Worm (Caenorhabditis elegans) whole organism, midembryonic: ENCODE results near the gene vav-1.

Experiments used
- flt-1 ChIP-seq: fragments of 200-800 bp; sonication (Bioruptor generic); IDR thresholded peaks from 2 replicates; pipeline ENCODE4 v1.3.6; 2022; ENCODE audit warnings: missing genetic modification characterization, missing compliant biosample characterization
- med-1 ChIP-seq: sonication (generic microtip); optimal IDR thresholded peaks from 2 replicates; lab custom pipeline; 2017; ENCODE audit warnings: missing genetic modification characterization, mild to moderate bottlenecking, missing compliant biosample characterization, antibody characterized with exemption, missing genetic modification reagents; ENCODE audit not compliant: insufficient read depth
- ztf-29 ChIP-seq: fragments of 200-800 bp; sonication (Bioruptor generic); IDR thresholded peaks from 2 replicates; pipeline ENCODE4 v1.3.6; 2022; ENCODE audit warnings: missing genetic modification reagents, missing genetic modification characterization, missing compliant biosample characterization

DNA sequence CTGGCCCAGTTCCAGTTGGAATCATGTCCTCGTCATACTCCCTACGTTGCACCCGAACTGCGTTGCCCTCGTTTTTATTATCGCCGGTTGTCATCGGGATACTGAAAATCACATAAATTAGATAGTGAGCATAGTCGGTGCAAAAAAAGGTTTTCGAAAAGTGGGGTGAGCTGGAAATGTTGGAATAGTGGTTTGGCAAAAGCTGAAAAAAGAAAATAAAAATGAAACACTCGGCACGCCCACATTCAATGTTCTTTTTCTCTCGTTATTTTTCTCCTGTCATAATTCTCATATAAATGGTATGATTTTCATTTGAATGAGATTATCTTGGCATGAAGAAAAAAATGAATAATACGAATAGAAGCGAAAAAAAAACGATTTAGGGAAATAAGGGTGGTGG is 32.3 kb upstream of the vav-1 start, which contains the start of gene F18G5.6:
- TF ChIP-seq ztf-29 (GFP tag; lab: Robert Waterston, UW) (no peak), flt-1 (no peak), med-1 (GFP tag; lab: Kevin White, UChicago) (no peak)
